Worm (Caenorhabditis elegans) whole organism, L1 larva: ENCODE results near the gene col-69.

Source experiments
- C16A3.4 ChIP-seq: fragments of 150-350 bp; optimal IDR thresholded peaks from 2 replicates; lab custom pipeline; 2014; ENCODE audit warnings: missing biosample characterization, missing genetic modification characterization
- F16B12.6 ChIP-seq: fragments of 150-350 bp; optimal IDR thresholded peaks from 2 replicates; lab custom pipeline; 2014; ENCODE audit warnings: missing biosample characterization, missing genetic modification characterization
- alr-1 ChIP-seq: fragments of 200-800 bp; sonication (Bioruptor generic); optimal IDR thresholded peaks from 2 replicates; lab custom pipeline; 2018; ENCODE audit warnings: borderline replicate concordance, mild to moderate bottlenecking, missing genetic modification characterization, missing compliant biosample characterization
- blmp-1 ChIP-seq: fragments of 150-350 bp; optimal IDR thresholded peaks from 2 replicates; lab custom pipeline; 2014; ENCODE audit warnings: missing biosample characterization, missing genetic modification characterization
- ceh-82 ChIP-seq, 3 experiments: fragments of 150-350 bp in 1 of 3; sonication (generic microtip) in 2 of 3; optimal IDR thresholded peaks; 2 replicates each; lab custom pipeline; 2014 to 2017; ENCODE audit warnings: missing biosample characterization in 3 of 3, missing genetic modification characterization in 3 of 3
- dpl-1 ChIP-seq, 3 experiments: fragments of 150-350 bp in 2 of 3; sonication (generic microtip) in 1 of 3; optimal IDR thresholded peaks; 2 replicates each; lab custom pipeline; 2014 to 2017; ENCODE audit warnings: missing biosample characterization in 3 of 3, missing genetic modification characterization in 3 of 3, missing genetic modification reagents in 3 of 3
- dsc-1 ChIP-seq: sonication (generic microtip); optimal IDR thresholded peaks from 2 replicates; lab custom pipeline; 2016; ENCODE audit warnings: mild to moderate bottlenecking, missing genetic modification characterization, missing compliant biosample characterization
- efl-3 ChIP-seq: fragments of 200-800 bp; sonication (Bioruptor generic); optimal IDR thresholded peaks from 2 replicates; lab custom pipeline; 2018; ENCODE audit warnings: mild to moderate bottlenecking, missing genetic modification characterization, missing compliant biosample characterization
- egl-13 ChIP-seq: sonication (generic microtip); optimal IDR thresholded peaks from 2 replicates; lab custom pipeline; 2016; ENCODE audit warnings: missing genotype, missing genetic modification reagents, missing genetic modification characterization, missing compliant biosample characterization
- elt-3 ChIP-seq, 6 experiments: fragments of 150-350 bp in 1 of 6; sonication (generic microtip); optimal IDR thresholded peaks; 2 replicates each; lab custom pipeline; 2017 to 2018; ENCODE audit warnings: missing biosample characterization in 6 of 6, missing genetic modification characterization in 6 of 6, inconsistent platforms in 1 of 6
- fkh-8 ChIP-seq: sonication (generic microtip); optimal IDR thresholded peaks from 2 replicates; lab custom pipeline; 2016; ENCODE audit warnings: mild to moderate bottlenecking, missing genetic modification characterization, missing compliant biosample characterization
- fos-1 ChIP-seq: fragments of 150-350 bp; optimal IDR thresholded peaks from 2 replicates; lab custom pipeline; 2014; ENCODE audit warnings: missing biosample characterization, missing genetic modification characterization
- hpl-2 ChIP-seq: fragments of 150-350 bp; optimal IDR thresholded peaks from 2 replicates; lab custom pipeline; 2014; ENCODE audit warnings: missing biosample characterization, missing genetic modification reagents, missing genetic modification characterization
- irx-1 ChIP-seq: sonication (generic microtip); optimal IDR thresholded peaks from 2 replicates; lab custom pipeline; 2016; ENCODE audit warnings: missing genetic modification characterization, missing compliant biosample characterization
- lin-14 ChIP-seq: fragments of 200-800 bp; sonication (Bioruptor generic); optimal IDR thresholded peaks from 2 replicates; lab custom pipeline; 2018; ENCODE audit warnings: mild to moderate bottlenecking, missing genetic modification characterization, moderate library complexity, missing compliant biosample characterization
- lin-35 ChIP-seq, 2 experiments: fragments of 150-350 bp; optimal IDR thresholded peaks; 2 replicates each; lab custom pipeline; 2014; ENCODE audit warnings: missing biosample characterization in 2 of 2, missing genetic modification characterization in 2 of 2, missing genetic modification reagents in 2 of 2
- lin-39 ChIP-seq: fragments of 150-350 bp; optimal IDR thresholded peaks from 2 replicates; lab custom pipeline; 2014; ENCODE audit warnings: missing biosample characterization, missing genetic modification reagents, missing genetic modification characterization
- lir-3 ChIP-seq: sonication (generic microtip); optimal IDR thresholded peaks from 2 replicates; lab custom pipeline; 2016; ENCODE audit warnings: mild to moderate bottlenecking, missing genetic modification characterization, moderate library complexity, missing compliant biosample characterization; ENCODE audit not compliant: poor library complexity
- mef-2 ChIP-seq: fragments of 150-350 bp; optimal IDR thresholded peaks from 2 replicates; lab custom pipeline; 2014; ENCODE audit warnings: missing biosample characterization, missing genetic modification characterization
- mep-1 ChIP-seq: fragments of 150-350 bp; optimal IDR thresholded peaks from 2 replicates; lab custom pipeline; 2014; ENCODE audit warnings: missing biosample characterization, missing genetic modification characterization
- nhr-12 ChIP-seq: sonication (generic microtip); optimal IDR thresholded peaks from 2 replicates; lab custom pipeline; 2017; ENCODE audit warnings: missing biosample characterization, missing genetic modification characterization
- nhr-19 ChIP-seq: fragments of 200-800 bp; sonication (Bioruptor generic); conservative IDR thresholded peaks from 2 replicates; pipeline ENCODE4 v1.3.6; 2022; ENCODE audit warnings: missing genetic modification characterization, missing compliant biosample characterization
- nhr-20 ChIP-seq: sonication (generic microtip); optimal IDR thresholded peaks from 2 replicates; lab custom pipeline; 2016; ENCODE audit warnings: mild to moderate bottlenecking, missing genetic modification characterization, missing compliant biosample characterization
- nhr-28 ChIP-seq: fragments of 150-350 bp; optimal IDR thresholded peaks from 2 replicates; lab custom pipeline; 2014; ENCODE audit warnings: missing biosample characterization, missing genetic modification characterization
- nhr-47 ChIP-seq: sonication (generic microtip); optimal IDR thresholded peaks from 2 replicates; lab custom pipeline; 2016; ENCODE audit warnings: mild to moderate bottlenecking, missing genetic modification characterization, moderate library complexity, missing compliant biosample characterization
- nhr-71 ChIP-seq: sonication (generic microtip); optimal IDR thresholded peaks from 2 replicates; lab custom pipeline; 2016; ENCODE audit warnings: mild to moderate bottlenecking, missing genetic modification characterization, moderate library complexity, missing compliant biosample characterization
- nhr-85 ChIP-seq: sonication (generic microtip); peaks from one replicate; lab custom pipeline; 2016; ENCODE audit warnings: missing genetic modification characterization, inconsistent platforms, missing compliant biosample characterization
- pax-3 ChIP-seq: fragments of 200-800 bp; sonication (Bioruptor generic); optimal IDR thresholded peaks from 2 replicates; lab custom pipeline; 2018; ENCODE audit warnings: mild to moderate bottlenecking, missing genetic modification characterization, moderate library complexity, missing compliant biosample characterization
- rnt-1 ChIP-seq: sonication (generic microtip); optimal IDR thresholded peaks from 2 replicates; lab custom pipeline; 2016; ENCODE audit warnings: mild to moderate bottlenecking, missing genetic modification characterization, moderate library complexity, missing compliant biosample characterization
- snu-23 ChIP-seq: sonication (generic microtip); optimal IDR thresholded peaks from 2 replicates; lab custom pipeline; 2016; ENCODE audit warnings: missing genetic modification characterization, missing compliant biosample characterization
- sox-4 ChIP-seq: sonication (generic microtip); optimal IDR thresholded peaks from 2 replicates; lab custom pipeline; 2016; ENCODE audit warnings: missing genetic modification characterization, missing compliant biosample characterization
- sptf-1 ChIP-seq: fragments of 150-350 bp; optimal IDR thresholded peaks from 2 replicates; lab custom pipeline; 2014; ENCODE audit warnings: missing biosample characterization, missing genetic modification characterization
- sup-37 ChIP-seq: fragments of 200-800 bp; sonication (Bioruptor generic); optimal IDR thresholded peaks from 2 replicates; lab custom pipeline; 2018; ENCODE audit warnings: mild to moderate bottlenecking, missing genetic modification characterization, missing compliant biosample characterization
- swsn-7 ChIP-seq: sonication (generic microtip); optimal IDR thresholded peaks from 2 replicates; lab custom pipeline; 2016; ENCODE audit warnings: missing genetic modification characterization, missing compliant biosample characterization
- tbx-2 ChIP-seq: sonication (generic microtip); optimal IDR thresholded peaks from 2 replicates; lab custom pipeline; 2016; ENCODE audit warnings: missing genetic modification characterization, missing compliant biosample characterization
- unc-62 ChIP-seq: fragments of 150-350 bp; optimal IDR thresholded peaks from 2 replicates; lab custom pipeline; 2014; ENCODE audit warnings: missing biosample characterization, missing genetic modification reagents, missing genetic modification characterization
- vab-15 ChIP-seq: sonication (generic microtip); optimal IDR thresholded peaks from 2 replicates; lab custom pipeline; 2017; ENCODE audit warnings: missing genotype, mild to moderate bottlenecking, missing genetic modification characterization, missing compliant biosample characterization

Gene col-69

ce11 chrII:312110-312509 is 6.6 kb upstream of the col-69 start, which contains the start of gene mps-2:
Gene mps-2, minus strand, starts transcription at chrII:312210.
- TF ChIP-seq nhr-71 (tag; lab: Kevin White, UChicago): peak; percentile 8
- TF ChIP-seq dsc-1 (tag; lab: Kevin White, UChicago): peak; percentile 46

ce11 chrII:307154-307553 is 1.6 kb upstream of the col-69 start, which contains the start of gene K01A2.4:
Gene K01A2.4, plus strand, starts transcription at chrII:307454.
- no peak for TF ChIP-seq dsc-1 (tag; lab: Kevin White, UChicago)

DNA sequence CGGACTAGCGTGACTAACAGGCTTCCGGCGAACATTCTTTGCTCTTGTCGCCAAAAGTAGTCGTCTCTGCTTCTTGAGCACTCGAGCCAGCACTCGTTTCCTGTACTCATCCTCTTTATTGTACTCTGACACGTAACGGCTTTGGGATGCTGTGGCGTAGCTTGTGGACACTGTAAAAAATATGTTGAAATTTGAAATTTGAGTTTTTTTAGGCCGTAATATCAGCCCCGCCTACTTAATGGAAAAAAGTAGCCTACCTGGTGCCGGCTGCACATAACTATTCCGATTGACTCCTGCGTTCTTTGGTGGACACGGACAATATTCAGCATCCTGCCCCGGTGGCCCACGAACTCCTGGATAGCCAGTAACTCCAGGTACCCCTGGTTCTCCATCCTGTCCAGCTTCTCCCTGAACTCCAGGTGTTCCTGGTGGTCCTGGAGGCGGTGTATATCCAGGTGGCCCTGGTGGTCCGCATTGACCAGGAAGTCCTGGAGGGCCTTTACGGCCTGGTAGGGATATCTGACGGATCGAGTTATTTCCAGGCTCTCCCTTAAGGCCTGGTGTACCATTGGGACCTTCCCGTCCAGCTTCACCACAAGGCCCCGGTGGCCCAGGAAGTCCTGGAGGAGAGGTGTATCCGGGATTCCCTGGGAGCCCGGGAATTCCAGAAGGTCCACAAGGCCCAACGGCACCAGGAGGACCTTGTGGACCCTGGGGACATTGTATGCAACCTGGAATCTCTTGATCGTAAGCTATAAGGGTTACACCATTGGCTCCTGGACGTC is 1.4 kb downstream of the col-69 start:
- TF ChIP-seq mef-2 (tag; lab: Kevin White, UChicago) (no peak), nhr-19 (GFP tag; lab: Robert Waterston, UW) (no peak), nhr-12 (no peak), tbx-2 (tag; lab: Kevin White, UChicago) (no peak), irx-1 (no peak), fos-1 (tag; lab: Kevin White, UChicago) (no peak), pax-3 (tag; lab: Kevin White, UChicago) (no peak), vab-15 (tag; lab: Kevin White, UChicago) (no peak), fkh-8 (tag; lab: Kevin White, UChicago) (no peak), efl-3 (GFP tag; lab: Kevin White, UChicago) (no peak), nhr-20 (tag; lab: Kevin White, UChicago) (no peak), rnt-1 (tag; lab: Kevin White, UChicago) (no peak), snu-23 (GFP tag; lab: Kevin White, UChicago) (no peak)

DNA sequence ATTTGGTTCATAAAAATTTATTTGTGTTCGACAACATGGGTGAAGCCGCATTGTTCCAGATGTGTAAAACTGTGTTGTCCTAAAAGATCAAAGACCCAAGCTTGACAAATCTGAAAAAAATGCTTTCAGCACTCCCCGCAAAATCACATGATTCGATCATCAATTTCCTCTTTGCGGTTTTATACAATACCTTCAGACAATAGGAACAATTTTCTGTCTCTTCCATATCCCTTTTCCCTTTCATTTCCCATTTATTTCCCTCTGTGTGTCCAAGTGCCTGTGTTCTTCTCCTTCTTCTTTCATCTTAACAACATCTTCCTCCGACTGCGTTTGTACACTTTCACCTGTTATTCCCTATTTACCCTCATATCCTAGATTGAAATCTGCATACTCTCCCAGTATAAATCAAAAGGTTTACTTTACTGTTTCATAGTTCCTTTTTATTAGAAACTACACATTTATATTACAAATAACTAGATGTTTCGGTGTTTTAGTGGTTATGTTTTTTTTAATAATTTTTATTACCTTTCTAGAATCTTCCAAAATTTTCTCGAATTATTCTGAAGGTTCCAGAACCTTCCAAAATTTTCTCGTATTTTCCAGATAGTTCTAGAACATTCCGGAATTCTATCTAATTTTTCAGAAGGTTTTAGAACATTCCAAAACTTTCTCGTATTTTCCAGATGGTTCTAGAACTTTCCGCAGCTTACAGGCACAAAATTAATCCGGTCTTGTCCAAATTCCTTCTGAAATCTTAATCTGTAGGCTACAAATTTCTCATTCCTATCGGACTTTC is 4.4 kb downstream of the col-69 start, which contains the start of gene K01A2.5:
Gene K01A2.5, plus strand, starts transcription at position 297 of the 796 bp plus-strand sequence.
- TF ChIP-seq blmp-1 (peak; percentile 99), mef-2 (tag; lab: Kevin White, UChicago) (no peak), unc-62 (no peak), swsn-7 (tag; lab: Kevin White, UChicago) (no peak), mep-1 (tag; lab: Kevin White, UChicago) (peak; percentile 48), lin-35 (GFP tag; optimal IDR thresholded peaks at IDR 0.05; lab: Kevin White, UChicago) (peak in 1 of 2 experiments; percentile 8), hpl-2 (GFP tag; lab: Kevin White, UChicago) (no peak), sptf-1 (no peak), lin-14 (GFP tag; lab: Kevin White, UChicago) (peak; percentile 79), dsc-1 (tag; lab: Kevin White, UChicago) (no peak), nhr-85 (tag; lab: Kevin White, UChicago) (peak; percentile 91), sup-37 (GFP tag; lab: Kevin White, UChicago) (no peak), nhr-71 (tag; lab: Kevin White, UChicago) (no peak), egl-13 (tag; lab: Kevin White, UChicago) (no peak), nhr-28 (tag; lab: Kevin White, UChicago) (no peak), nhr-19 (GFP tag; lab: Robert Waterston, UW) (no peak), dpl-1 (GFP tag; optimal IDR thresholded peaks at IDR 0.05; lab: Kevin White, UChicago) (peak in 1 of 3 experiments; percentile 2), fkh-8 (tag; lab: Kevin White, UChicago) (no peak), elt-3 (tag; optimal IDR thresholded peaks at IDR 0.05; lab: Kevin White, UChicago) (peak in 2 of 6 experiments; percentile 11 to 35), F16B12.6 (tag; lab: Kevin White, UChicago) (no peak), lin-39 (tag; lab: Kevin White, UChicago) (no peak), rnt-1 (tag; lab: Kevin White, UChicago) (peak; percentile 7), nhr-47 (no peak), nhr-20 (tag; lab: Kevin White, UChicago) (peak; percentile 36), sox-4 (no peak), snu-23 (GFP tag; lab: Kevin White, UChicago) (no peak), ceh-82 (tag; optimal IDR thresholded peaks at IDR 0.05; lab: Kevin White, UChicago) (peak in 1 of 3 experiments; percentile 1), C16A3.4 (tag; lab: Kevin White, UChicago) (peak; percentile 2), fos-1 (tag; lab: Kevin White, UChicago) (no peak), lir-3 (peak; percentile 6), alr-1 (tag; lab: Kevin White, UChicago) (no peak)
